Worm (Caenorhabditis elegans): ENCODE data around the gene rpoa-1.
A peak's percentile ranks its signal among the peaks of the same experiment; 100 is the strongest.

The rpoa-1 gene

ce11 chrII:13737751-13738525 is 43.3 kb upstream of the rpoa-1 start (continued):
- TF ChIP-seq Y5F2A.4 (GFP tag; optimal IDR thresholded peaks at IDR 0.05) (no peak), spr-3 (GFP tag; optimal IDR thresholded peaks at IDR 0.05) (no peak), php-3 (GFP tag; IDR thresholded peaks at IDR 0.05) (peak; percentile 39; the same call in 1 of the 2 replicates), nhr-102 (tag; optimal IDR thresholded peaks at IDR 0.05) (peak; percentile 61), egl-43 (GFP tag; IDR thresholded peaks at IDR 0.05) (no peak), attf-4 (tag; optimal IDR thresholded peaks at IDR 0.05) (no peak), lin-38 (GFP tag; IDR thresholded peaks at IDR 0.05) (no peak), hlh-11 (tag; optimal IDR thresholded peaks at IDR 0.05) (peak; percentile 87), ztf-11 (tag; optimal IDR thresholded peaks at IDR 0.05) (no peak), lim-7 (GFP tag; IDR thresholded peaks at IDR 0.05) (no peak), vab-7 (GFP tag; IDR thresholded peaks at IDR 0.05) (no peak), zip-2 (tag; optimal IDR thresholded peaks at IDR 0.05) (no peak), nhr-10 (tag; optimal IDR thresholded peaks at IDR 0.05) (no peak), fos-1 (tag; optimal IDR thresholded peaks at IDR 0.05) (no peak), mep-1 (tag; optimal IDR thresholded peaks at IDR 0.05) (no peak), zfp-3 (GFP tag; conservative IDR thresholded peaks at IDR 0.05) (no peak), dmd-6 (GFP tag; IDR thresholded peaks at IDR 0.05) (peak; percentile 61), hif-1 (tag; optimal IDR thresholded peaks at IDR 0.05) (peak in 1 of 2 experiments; percentile 22), T20F7.1 (GFP tag; optimal IDR thresholded peaks at IDR 0.05) (no peak), ceh-82 (tag; optimal IDR thresholded peaks at IDR 0.05) (no peak), lsy-2 (tag; optimal IDR thresholded peaks at IDR 0.05) (peak in 1 of 2 experiments; percentile 1), ces-1 (GFP tag; optimal IDR thresholded peaks at IDR 0.05) (no peak), snpc-1.2 (GFP tag; IDR thresholded peaks at IDR 0.05) (no peak), zag-1 (tag; optimal IDR thresholded peaks at IDR 0.05) (no peak), Y75B8A.6 (GFP tag; IDR thresholded peaks at IDR 0.05) (no peak), dve-1 (tag; optimal IDR thresholded peaks at IDR 0.05; ENCODE audit: insufficient read depth) (peak; percentile 77), ceh-44 (GFP tag; IDR thresholded peaks at IDR 0.05) (no peak), T26A8.4 (GFP tag; IDR thresholded peaks at IDR 0.05) (no peak), pqm-1 (tag; optimal IDR thresholded peaks at IDR 0.05) (peak; percentile 10), madf-9 (GFP tag; conservative IDR thresholded peaks at IDR 0.05) (no peak), daf-8 (GFP tag; IDR thresholded peaks at IDR 0.05) (no peak), zfp-2 (tag; optimal IDR thresholded peaks at IDR 0.05) (no peak), unc-130 (GFP tag; optimal IDR thresholded peaks at IDR 0.05) (no peak), mdt-29 (GFP tag; IDR thresholded peaks at IDR 0.05) (no peak), dmd-9 (GFP tag; IDR thresholded peaks at IDR 0.05) (no peak)

- TF ChIP-seq mxl-2 (GFP tag; conservative IDR thresholded peaks at IDR 0.05) (peak; percentile 88), saeg-2 (GFP tag; IDR thresholded peaks at IDR 0.05) (no peak), snpc-4 (tag; optimal IDR thresholded peaks at IDR 0.05) (no peak), daf-16 (GFP tag; optimal IDR thresholded peaks at IDR 0.05) (no peak), daf-16 (tag; optimal IDR thresholded peaks at IDR 0.05) (peak; percentile 52), dve-1 (tag; optimal IDR thresholded peaks at IDR 0.05; ENCODE audit: insufficient read depth) (peak; percentile 34), zfp-3 (GFP tag; conservative IDR thresholded peaks at IDR 0.05) (no peak), hif-1 (tag; optimal IDR thresholded peaks at IDR 0.05) (no peak), hlh-11 (tag; optimal IDR thresholded peaks at IDR 0.05) (peak; percentile 22), snpc-1.2 (GFP tag; IDR thresholded peaks at IDR 0.05) (peak; percentile 51; the same call in 1 of the 2 replicates), arid-1 (GFP tag; conservative IDR thresholded peaks at IDR 0.05) (no peak), hlh-30 (tag; optimal IDR thresholded peaks at IDR 0.05; ENCODE audit: insufficient read depth) (peak; percentile 18), Y48G9A.11 (GFP tag; IDR thresholded peaks at IDR 0.05) (no peak), lsy-2 (tag; optimal IDR thresholded peaks at IDR 0.05) (peak in 1 of 2 experiments; percentile 1), tra-1 (GFP tag; IDR thresholded peaks at IDR 0.05) (no peak), nhr-28 (tag; optimal IDR thresholded peaks at IDR 0.05) (peak; percentile 28), jun-1 (tag; optimal IDR thresholded peaks at IDR 0.05) (no peak)
Observed at ce11 chrII:13736906-13737305, 42.3 kb upstream of the rpoa-1 start.
